Fruit fly (Drosophila melanogaster) whole organism, embryonic: ENCODE measurements around the gene CG14142.

Experiments
- Bteb2 ChIP-seq: fragments of 200-800 bp; sonication (Bioruptor generic); optimal IDR thresholded peaks from 2 replicates; lab custom pipeline; 2016; ENCODE audit warnings: missing biosample characterization, missing genetic modification characterization
- CG1024 ChIP-seq: fragments of 200-800 bp; sonication (Bioruptor generic); IDR thresholded peaks from 2 replicates; pipeline ENCODE4 v1.3.6; 2022; ENCODE audit warnings: missing biosample characterization, missing genetic modification characterization
- CG11085 ChIP-seq: fragments of 200-800 bp; sonication (Bioruptor generic); IDR thresholded peaks from 2 replicates; pipeline ENCODE4 v1.3.6; 2022; ENCODE audit warnings: missing biosample characterization, missing genetic modification characterization
- CG11247 ChIP-seq: fragments of 200-800 bp; sonication (Bioruptor generic); IDR thresholded peaks from 2 replicates; pipeline ENCODE4 v1.3.6; 2022; ENCODE audit warnings: missing biosample characterization, missing genetic modification characterization
- CG11504 ChIP-seq: fragments of 200-800 bp; sonication (Bioruptor generic); optimal IDR thresholded peaks from 3 replicates; lab custom pipeline; 2019; ENCODE audit warnings: missing biosample characterization, mild to moderate bottlenecking, missing genetic modification characterization, moderate library complexity
- CG13775 ChIP-seq: fragments of 200-800 bp; sonication (Bioruptor generic); optimal IDR thresholded peaks from 3 replicates; lab custom pipeline; 2017; ENCODE audit warnings: missing biosample characterization, mild to moderate bottlenecking, missing genetic modification characterization
- CG31224 ChIP-seq: fragments of 200-800 bp; sonication (Bioruptor generic); IDR thresholded peaks from 2 replicates; pipeline ENCODE4 v1.3.6; 2022; ENCODE audit warnings: missing biosample characterization, missing genetic modification characterization
- CG4707 ChIP-seq: fragments of 200-800 bp; sonication (Bioruptor generic); optimal IDR thresholded peaks from 2 replicates; lab custom pipeline; 2018; ENCODE audit warnings: missing biosample characterization, mild to moderate bottlenecking, missing genetic modification characterization, moderate library complexity
- CG7839 ChIP-seq: fragments of 200-800 bp; sonication (Bioruptor generic); optimal IDR thresholded peaks from 3 replicates; lab custom pipeline; 2018; ENCODE audit warnings: missing biosample characterization, mild to moderate bottlenecking, missing genetic modification characterization, moderate library complexity
- CG8290 ChIP-seq, 3 experiments: fragments of 200-800 bp; sonication (Bioruptor generic); optimal IDR thresholded peaks; 2 replicates each; lab custom pipeline; 2016 to 2019; ENCODE audit warnings: missing biosample characterization in 3 of 3, missing genetic modification characterization in 3 of 3, mild to moderate bottlenecking in 2 of 3, moderate library complexity in 1 of 3
- Camta ChIP-seq: fragments of 200-800 bp; sonication (Bioruptor generic); optimal IDR thresholded peaks from 2 replicates; lab custom pipeline; 2016; ENCODE audit warnings: missing biosample characterization, missing genetic modification characterization
- CkIIα-i1 ChIP-seq: fragments of 200-800 bp; sonication (Bioruptor generic); IDR thresholded peaks from 2 replicates; pipeline ENCODE4 v1.3.6; 2022; ENCODE audit warnings: missing biosample characterization, missing genetic modification characterization
- CoRest ChIP-seq: fragments of 200-800 bp; sonication (Bioruptor generic); optimal IDR thresholded peaks from 3 replicates; lab custom pipeline; 2018; ENCODE audit warnings: missing biosample characterization, mild to moderate bottlenecking, missing genetic modification characterization, moderate library complexity
- Dad ChIP-seq: fragments of 200-800 bp; sonication (Bioruptor generic); optimal IDR thresholded peaks from 3 replicates; lab custom pipeline; 2016; ENCODE audit warnings: missing biosample characterization, missing genetic modification characterization
- Dip2 ChIP-seq: fragments of 200-800 bp; sonication (Bioruptor generic); IDR thresholded peaks from 2 replicates; pipeline ENCODE4 v1.3.6; 2022; ENCODE audit warnings: missing biosample characterization, missing genetic modification characterization
- Doc3 ChIP-seq: fragments of 200-800 bp; sonication (Bioruptor generic); IDR thresholded peaks from 3 replicates; pipeline ENCODE4 v1.3.6; 2022; ENCODE audit warnings: missing biosample characterization, missing genetic modification characterization; ENCODE audit not compliant: partially characterized antibody
- Dref ChIP-seq: fragments of 200-800 bp; sonication (Bioruptor generic); IDR thresholded peaks from 2 replicates; pipeline ENCODE4 v1.3.6; 2022; ENCODE audit warnings: missing biosample characterization, missing genetic modification characterization
- Ets97D ChIP-seq: fragments of 200-800 bp; sonication (Bioruptor generic); optimal IDR thresholded peaks from 3 replicates; lab custom pipeline; 2016; ENCODE audit warnings: missing biosample characterization, missing genetic modification characterization
- Gug ChIP-seq: fragments of 200-800 bp; sonication (Bioruptor generic); IDR thresholded peaks from 4 replicates; pipeline ENCODE4 v1.3.6; 2022; ENCODE audit warnings: missing biosample characterization, missing genetic modification characterization
- H15 ChIP-seq: fragments of 200-800 bp; sonication (Bioruptor generic); IDR thresholded peaks from 3 replicates; pipeline ENCODE4 v1.3.6; 2022; ENCODE audit warnings: missing biosample characterization, missing genetic modification characterization
- HHEX ChIP-seq: fragments of 200-800 bp; sonication (Bioruptor generic); optimal IDR thresholded peaks from 3 replicates; lab custom pipeline; 2017; ENCODE audit warnings: missing biosample characterization, mild to moderate bottlenecking, missing genetic modification characterization, missing genetic modification reagents
- HmgZ ChIP-seq: fragments of 200-800 bp; sonication (Bioruptor generic); optimal IDR thresholded peaks from 2 replicates; lab custom pipeline; 2018; ENCODE audit warnings: missing biosample characterization, mild to moderate bottlenecking, missing genetic modification characterization
- Lpt ChIP-seq: fragments of >200 bp; optimal IDR thresholded peaks from 2 replicates; lab custom pipeline; 2018; ENCODE audit warnings: missing biosample characterization, missing genetic modification characterization
- NC2β ChIP-seq: fragments of 200-800 bp; sonication (Bioruptor generic); optimal IDR thresholded peaks from 2 replicates; lab custom pipeline; 2016; ENCODE audit warnings: missing biosample characterization, missing genetic modification characterization
- Sry-β ChIP-seq: fragments of 200-800 bp; sonication (Bioruptor generic); optimal IDR thresholded peaks from 2 replicates; lab custom pipeline; 2018; ENCODE audit warnings: missing biosample characterization, mild to moderate bottlenecking, missing genetic modification characterization, moderate library complexity
- Trl ChIP-seq, 3 experiments: fragments of >200 bp in 2 of 3; fragments of 200-800 bp in 1 of 3; sonication (Bioruptor generic) in 1 of 3; optimal IDR thresholded peaks; 2 replicates in 1 of 3; 3 replicates in 2 of 3; lab custom pipeline; 2016 to 2017; ENCODE audit warnings: missing biosample characterization in 1 of 3, missing genetic modification characterization in 1 of 3
- YL-1 ChIP-seq: fragments of 200-800 bp; sonication (Bioruptor generic); optimal IDR thresholded peaks from 3 replicates; lab custom pipeline; 2017; ENCODE audit warnings: missing biosample characterization, mild to moderate bottlenecking, missing genetic modification characterization
- al ChIP-seq: fragments of 200-800 bp; sonication (Bioruptor generic); IDR thresholded peaks from 2 replicates; pipeline ENCODE4 v1.3.6; 2022; ENCODE audit warnings: missing biosample characterization, missing genetic modification characterization
- eve ChIP-seq, 2 experiments: fragments of >200 bp; optimal IDR thresholded peaks; 2 replicates each; lab custom pipeline; 2017; ENCODE audit warnings: missing biosample characterization in 2 of 2, missing genetic modification characterization in 2 of 2
- fd64A ChIP-seq: fragments of 200-800 bp; sonication (Bioruptor generic); optimal IDR thresholded peaks from 3 replicates; lab custom pipeline; 2018; ENCODE audit warnings: missing biosample characterization, mild to moderate bottlenecking, missing genetic modification characterization
- ftz-f1 ChIP-seq: fragments of 200-800 bp; sonication (Bioruptor generic); optimal IDR thresholded peaks from 2 replicates; lab custom pipeline; 2016; ENCODE audit warnings: missing biosample characterization, missing genetic modification characterization
- hth ChIP-seq: fragments of >200 bp; optimal IDR thresholded peaks from 2 replicates; lab custom pipeline; 2017; ENCODE audit warnings: inconsistent platforms
- jing ChIP-seq: fragments of 200-800 bp; sonication (Bioruptor generic); optimal IDR thresholded peaks from 2 replicates; lab custom pipeline; 2018; ENCODE audit warnings: missing biosample characterization, mild to moderate bottlenecking, missing genetic modification characterization
- kni ChIP-seq: fragments of 200-800 bp; sonication (Bioruptor generic); optimal IDR thresholded peaks from 3 replicates; lab custom pipeline; 2017; ENCODE audit warnings: mild to moderate bottlenecking, missing biosample characterization, missing genetic modification reagents, missing genetic modification characterization
- knrl ChIP-seq: fragments of 200-800 bp; sonication (Bioruptor generic); IDR thresholded peaks from 3 replicates; pipeline ENCODE4 v1.3.6; 2022; ENCODE audit warnings: missing biosample characterization, missing genetic modification characterization; ENCODE audit not compliant: partially characterized antibody
- lab ChIP-seq: fragments of 200-800 bp; sonication (Bioruptor generic); optimal IDR thresholded peaks from 3 replicates; lab custom pipeline; 2017; ENCODE audit warnings: missing biosample characterization, missing genetic modification characterization, mild to moderate bottlenecking, moderate library complexity, missing genetic modification reagents
- lov ChIP-seq, 2 experiments: fragments of 200-800 bp in 1 of 2; fragments of >200 bp in 1 of 2; sonication (Bioruptor generic) in 1 of 2; IDR thresholded peaks in 1 of 2; optimal IDR thresholded peaks in 1 of 2; 2 replicates in 1 of 2; 3 replicates in 1 of 2; pipeline versions ENCODE4 v1.3.6 to Lab custom; 2017 to 2022; ENCODE audit warnings: missing biosample characterization in 1 of 2, missing genetic modification characterization in 1 of 2
- maf-S ChIP-seq: fragments of 200-800 bp; sonication (Bioruptor generic); optimal IDR thresholded peaks from 2 replicates; lab custom pipeline; 2016; ENCODE audit warnings: missing biosample characterization, missing genetic modification characterization
- nerfin-2 ChIP-seq: fragments of 200-800 bp; sonication (Bioruptor generic); IDR thresholded peaks from 2 replicates; pipeline ENCODE4 v1.3.6; 2022; ENCODE audit warnings: missing biosample characterization, missing genetic modification characterization; ENCODE audit not compliant: partially characterized antibody
- odd ChIP-seq: fragments of 200-800 bp; sonication (Bioruptor generic); optimal IDR thresholded peaks from 2 replicates; lab custom pipeline; 2017; ENCODE audit warnings: missing biosample characterization, mild to moderate bottlenecking, missing genetic modification characterization
- onecut ChIP-seq: fragments of 200-800 bp; sonication (Bioruptor generic); IDR thresholded peaks from 2 replicates; pipeline ENCODE4 v1.3.6; 2022; ENCODE audit warnings: missing biosample characterization, missing genetic modification characterization
- org-1 ChIP-seq: fragments of 200-800 bp; sonication (Bioruptor generic); optimal IDR thresholded peaks from 2 replicates; lab custom pipeline; 2017; ENCODE audit warnings: missing biosample characterization, missing genetic modification characterization
- phol ChIP-seq: fragments of 200-800 bp; sonication (Bioruptor generic); optimal IDR thresholded peaks from 3 replicates; lab custom pipeline; 2018; ENCODE audit warnings: missing biosample characterization, mild to moderate bottlenecking, missing genetic modification characterization, moderate library complexity
- salm ChIP-seq: fragments of 200-800 bp; sonication (Bioruptor generic); optimal IDR thresholded peaks from 2 replicates; lab custom pipeline; 2018; ENCODE audit warnings: missing biosample characterization, mild to moderate bottlenecking, missing genetic modification characterization
- sens-2 ChIP-seq: fragments of 200-800 bp; sonication (Bioruptor generic); IDR thresholded peaks from 2 replicates; pipeline ENCODE4 v1.3.6; 2022; ENCODE audit warnings: missing biosample characterization, missing genetic modification characterization
- slbo ChIP-seq: fragments of 200-800 bp; sonication (Bioruptor generic); IDR thresholded peaks from 2 replicates; pipeline ENCODE4 v1.3.6; 2022; ENCODE audit warnings: missing biosample characterization, missing genetic modification characterization
- stwl ChIP-seq: fragments of 200-800 bp; sonication (Bioruptor generic); optimal IDR thresholded peaks from 3 replicates; lab custom pipeline; 2018; ENCODE audit warnings: missing biosample characterization, mild to moderate bottlenecking, missing genetic modification characterization, moderate library complexity
- trh ChIP-seq: fragments of 200-800 bp; sonication (Bioruptor generic); optimal IDR thresholded peaks from 2 replicates; lab custom pipeline; 2016; ENCODE audit warnings: missing biosample characterization, missing genetic modification characterization
- usp ChIP-seq: fragments of >200 bp; optimal IDR thresholded peaks from 2 replicates; lab custom pipeline; 2017; ENCODE audit warnings: missing biosample characterization, missing genetic modification characterization

CG14142 gene

DNA sequence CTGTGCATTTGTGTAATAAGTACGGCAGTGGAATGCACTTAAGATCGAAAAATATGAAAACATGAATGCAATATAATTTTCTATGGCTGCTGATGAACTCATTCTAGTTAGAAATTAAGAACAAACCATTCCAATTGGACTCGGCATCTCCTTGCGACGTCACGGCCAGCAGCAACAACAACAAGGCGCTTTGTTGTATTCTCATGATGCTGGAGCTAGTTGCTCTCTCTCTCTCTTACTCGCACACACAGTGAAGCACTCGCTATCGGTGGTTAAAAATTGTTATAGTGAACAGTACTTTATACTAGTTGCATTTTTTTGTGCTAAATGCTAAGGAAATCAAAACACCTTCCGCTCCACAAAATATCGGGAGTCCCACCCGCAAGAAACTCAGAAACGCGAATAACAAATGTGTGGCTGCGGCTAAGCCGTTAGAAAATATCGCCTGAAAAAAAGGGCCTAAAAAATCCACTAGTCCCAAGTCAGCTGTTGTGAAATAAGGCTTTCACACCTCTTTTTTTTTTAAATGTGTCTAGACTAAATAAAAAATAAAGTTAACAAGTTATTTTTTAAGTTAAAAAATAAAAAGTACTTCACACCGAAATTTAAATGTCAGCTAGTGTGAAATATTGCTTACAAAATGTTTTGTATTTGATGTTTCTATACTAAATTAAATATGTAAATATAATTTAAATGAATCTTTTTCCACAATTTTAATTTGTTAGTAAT, 32.5 kb downstream of the CG14142 start, which contains the start of gene Plod (continued):
- TF ChIP-seq odd (GFP tag; lab: Kevin White, UChicago) (peak; percentile 33), Camta (GFP tag; lab: Kevin White, UChicago) (peak; percentile 13), ftz-f1 (GFP tag; lab: Kevin White, UChicago) (no peak), CoRest (peak; percentile 69), Doc3 (no peak), NC2β (GFP tag; lab: Kevin White, UChicago) (peak; percentile 31), CkIIα-i1 (GFP tag; lab: Robert Waterston, UW) (no peak), stwl (peak; percentile 73), Dip2 (GFP tag; lab: Robert Waterston, UW) (no peak), Dref (GFP tag; lab: Robert Waterston, UW) (no peak; the same call in 1 of the 2 replicates), sens-2 (GFP tag; lab: Robert Waterston, UW) (no peak), usp (GFP tag; lab: Kevin White, UChicago) (no peak), H15 (no peak), eve (GFP tag; optimal IDR thresholded peaks at IDR 0.05; lab: Kevin White, UChicago) (no peak), phol (tag; lab: Kevin White, UChicago) (peak; percentile 62), CG8290 (GFP tag; optimal IDR thresholded peaks at IDR 0.05; lab: Kevin White, UChicago) (no peak), CG8290 (tag; optimal IDR thresholded peaks at IDR 0.05; lab: Kevin White, UChicago) (no peak), trh (GFP tag; lab: Kevin White, UChicago) (no peak), Trl (optimal IDR thresholded peaks at IDR 0.05; lab: Kevin White, UChicago) (peak in 1 of 2 experiments; percentile 16), Trl (GFP tag; optimal IDR thresholded peaks at IDR 0.05; lab: Kevin White, UChicago) (no peak), kni (GFP tag; lab: Kevin White, UChicago) (no peak), onecut (GFP tag; lab: Robert Waterston, UW) (peak; percentile 32), hth (lab: Kevin White, UChicago) (no peak), Dad (no peak), CG11085 (GFP tag; lab: Robert Waterston, UW) (peak; percentile 7; the same call in 1 of the 2 replicates), lov (optimal IDR thresholded peaks at IDR 0.05; lab: Kevin White, UChicago) (no peak), lov (GFP tag; IDR thresholded peaks at IDR 0.05; lab: Robert Waterston, UW) (no peak), CG13775 (no peak), lab (GFP tag; lab: Kevin White, UChicago) (peak; percentile 61), knrl (GFP tag; lab: Robert Waterston, UW) (no peak; the same call in 2 of the 3 replicates), Sry-β (no peak), CG7839 (tag; lab: Kevin White, UChicago) (peak; percentile 65), CG1024 (peak; percentile 53), salm (tag; lab: Kevin White, UChicago) (peak; percentile 5), Gug (GFP tag; lab: Robert Waterston, UW) (no peak), HHEX (no peak), fd64A (GFP tag; lab: Kevin White, UChicago) (peak; percentile 17), YL-1 (GFP tag; lab: Kevin White, UChicago) (peak; percentile 63), CG4707 (GFP tag; lab: Kevin White, UChicago) (no peak), Ets97D (GFP tag; lab: Kevin White, UChicago) (peak; percentile 70), CG11247 (GFP tag; lab: Robert Waterston, UW) (no peak), CG11504 (tag; lab: Kevin White, UChicago) (peak; percentile 70), CG31224 (GFP tag; lab: Robert Waterston, UW) (0 out of 2 replicates have a peak, but pooled peaks have one; percentile 16), maf-S (GFP tag; lab: Kevin White, UChicago) (no peak), Bteb2 (GFP tag; lab: Kevin White, UChicago) (peak; percentile 44), Lpt (GFP tag; lab: Kevin White, UChicago) (no peak), nerfin-2 (GFP tag; lab: Robert Waterston, UW) (no peak), al (GFP tag; lab: Robert Waterston, UW) (no peak), jing (no peak), HmgZ (tag; lab: Kevin White, UChicago) (peak; percentile 65), org-1 (GFP tag; lab: Kevin White, UChicago) (no peak), slbo (GFP tag; lab: Robert Waterston, UW) (peak; percentile 56)
